Worm (Caenorhabditis elegans) whole organism, young adult: ENCODE results near the gene srd-38.

Experiments
- F49E8.2 ChIP-seq: sonication (generic microtip); optimal IDR thresholded peaks from 3 replicates; lab custom pipeline; 2017; ENCODE audit warnings: missing genetic modification characterization, mild to moderate bottlenecking, missing compliant biosample characterization, antibody characterized with exemption, moderate library complexity; ENCODE audit not compliant: insufficient read depth
- Y53G8AR.9 ChIP-seq: fragments of 200-800 bp; sonication (Bioruptor generic); conservative IDR thresholded peaks from 2 replicates; pipeline ENCODE4 v1.3.6; 2022; ENCODE audit warnings: missing genetic modification reagents, missing genetic modification characterization, missing compliant biosample characterization
- lin-35 ChIP-seq, 3 experiments: fragments of 150-350 bp in 2 of 3; sonication (generic microtip) in 1 of 3; optimal IDR thresholded peaks; 2 replicates each; lab custom pipeline; 2014 to 2018; ENCODE audit warnings: missing biosample characterization in 3 of 3, missing genetic modification characterization in 3 of 3, missing genetic modification reagents in 3 of 3
- nfya-2 ChIP-seq: fragments of 200-800 bp; sonication (Bioruptor generic); IDR thresholded peaks from 2 replicates; pipeline ENCODE4 v1.3.6; 2022; ENCODE audit warnings: missing genetic modification reagents, missing genetic modification characterization, missing compliant biosample characterization
- nhr-80 ChIP-seq: sonication (generic microtip); optimal IDR thresholded peaks from 2 replicates; lab custom pipeline; 2016; ENCODE audit warnings: missing genetic modification characterization, missing compliant biosample characterization
- rec-8 ChIP-seq, 2 experiments: sonication (generic microtip); optimal IDR thresholded peaks; 2 replicates each; lab custom pipeline; 2016; ENCODE audit warnings: mild to moderate bottlenecking in 2 of 2, missing genetic modification characterization in 2 of 2, missing genetic modification reagents in 2 of 2, missing genotype in 2 of 2, missing biosample characterization in 1 of 2, missing compliant biosample characterization in 1 of 2, moderate library complexity in 1 of 2

DNA sequence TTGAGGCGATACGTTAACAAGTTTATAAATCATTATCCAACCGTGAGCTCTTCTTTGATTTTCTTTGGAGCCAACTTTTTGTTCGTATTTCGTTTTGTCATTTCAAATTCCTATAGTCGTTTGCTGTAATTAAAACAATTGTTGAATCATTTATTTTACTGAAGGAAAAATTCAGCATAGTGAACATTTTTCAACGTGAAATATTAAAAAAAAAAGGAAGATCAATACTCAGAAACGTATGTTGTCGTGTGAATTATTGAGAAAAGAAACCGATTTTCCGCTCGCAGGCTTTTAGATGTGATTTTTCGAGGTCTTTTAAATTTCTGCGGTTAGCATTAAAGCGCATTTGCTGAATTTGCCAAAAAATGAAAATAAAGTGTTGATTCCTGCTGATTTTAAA, 12.7 kb upstream of the srd-38 start, which contains the start of gene phf-33:
- no peak for TF ChIP-seq nhr-80 (tag; lab: Kevin White, UChicago)
- TF ChIP-seq nfya-2 (GFP tag; lab: Robert Waterston, UW) = no peak
- no peak for TF ChIP-seq rec-8 (tag; optimal IDR thresholded peaks at IDR 0.05; lab: Kevin White, UChicago)
- no peak for TF ChIP-seq F49E8.2 (tag; lab: Kevin White, UChicago)
- no peak for TF ChIP-seq lin-35 (GFP tag; optimal IDR thresholded peaks at IDR 0.05; lab: Kevin White, UChicago)
- TF ChIP-seq Y53G8AR.9 (GFP tag; lab: Robert Waterston, UW) = no peak
